Fruit fly (Drosophila melanogaster): ENCODE data around the gene CG9231.

Gene CG9231

DNA sequence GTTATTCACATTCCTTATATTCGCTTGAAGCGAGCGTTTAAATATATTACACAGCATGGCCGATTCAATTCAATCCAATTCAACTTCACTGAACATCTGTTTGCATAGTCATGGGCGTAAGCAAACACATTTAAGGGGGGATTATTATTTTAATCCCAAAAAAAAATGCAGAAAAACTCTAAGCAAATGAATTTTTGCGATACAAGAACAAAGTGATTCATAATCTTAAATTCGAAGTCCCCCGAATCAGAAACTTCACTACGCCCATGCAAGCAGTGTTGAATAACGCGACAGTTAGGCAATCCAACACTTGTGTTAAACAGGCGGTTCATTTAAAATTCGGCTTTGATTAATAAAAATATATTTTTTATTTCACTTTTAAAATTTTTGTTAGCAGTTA, 4.6 kb upstream of the CG9231 start, which contains the start of gene CG14100 (continued):
- TF ChIP-seq CG11560 (tag; IDR thresholded peaks at IDR 0.05): peak; percentile 98
- peak; percentile 100 for TF ChIP-seq dimm (GFP tag; IDR thresholded peaks at IDR 0.05)
- peak; percentile 100 for TF ChIP-seq jigr1 (GFP tag; IDR thresholded peaks at IDR 0.05)
- TF ChIP-seq Sox100B (GFP tag; optimal IDR thresholded peaks at IDR 0.05): peak; percentile 100
- TF ChIP-seq CG10979 (tag; optimal IDR thresholded peaks at IDR 0.05): peak; percentile 100
- TF ChIP-seq dysf (GFP tag; IDR thresholded peaks at IDR 0.05): peak; percentile 100
- TF ChIP-seq CG7987 (GFP tag; optimal IDR thresholded peaks at IDR 0.05): peak; percentile 100
- TF ChIP-seq Bdp1 (GFP tag; optimal IDR thresholded peaks at IDR 0.05): peak; percentile 98
- TF ChIP-seq CG1529 (GFP tag; optimal IDR thresholded peaks at IDR 0.05): peak; percentile 100
- TF ChIP-seq CG4854 (GFP tag; optimal IDR thresholded peaks at IDR 0.05): peak; percentile 100
- TF ChIP-seq aop (GFP tag; IDR thresholded peaks at IDR 0.05): peak; percentile 100
- TF ChIP-seq corto (GFP tag; optimal IDR thresholded peaks at IDR 0.05): peak; percentile 100
- TF ChIP-seq CG11247 (GFP tag; IDR thresholded peaks at IDR 0.05): peak; percentile 100
- no peak for TF ChIP-seq hkb (optimal IDR thresholded peaks at IDR 0.05)
- peak; percentile 100 for TF ChIP-seq hkb (GFP tag; IDR thresholded peaks at IDR 0.05)
- peak; percentile 100 for TF ChIP-seq Side (GFP tag; optimal IDR thresholded peaks at IDR 0.05)
- peak; percentile 100 for TF ChIP-seq CG6175 (GFP tag; IDR thresholded peaks at IDR 0.05)
- TF ChIP-seq CG31388 (GFP tag; optimal IDR thresholded peaks at IDR 0.05): peak; percentile 100
- TF ChIP-seq knrl (GFP tag; IDR thresholded peaks at IDR 0.05; ENCODE audit: partially characterized antibody): peak; percentile 52; the same call in 1 of the 3 replicates
- TF ChIP-seq fd64A (GFP tag; optimal IDR thresholded peaks at IDR 0.05): peak; percentile 100
- TF ChIP-seq vfl (GFP tag; optimal IDR thresholded peaks at IDR 0.05): peak; percentile 100
- peak; percentile 100 for TF ChIP-seq Bteb2 (GFP tag; optimal IDR thresholded peaks at IDR 0.05)
- TF ChIP-seq CG17361 (GFP tag; IDR thresholded peaks at IDR 0.05): peak; percentile 100
- peak; percentile 69 for TF ChIP-seq Dref (GFP tag; IDR thresholded peaks at IDR 0.05)
- TF ChIP-seq org-1 (GFP tag; optimal IDR thresholded peaks at IDR 0.05): peak; percentile 100
- TF ChIP-seq otp (GFP tag; IDR thresholded peaks at IDR 0.05): peak; percentile 100
- TF ChIP-seq Eip74EF (GFP tag; optimal IDR thresholded peaks at IDR 0.05): peak in 1 of 2 experiments; percentile 100
- peak; percentile 100 for TF ChIP-seq Meics (GFP tag; optimal IDR thresholded peaks at IDR 0.05)
- peak; percentile 99 for TF ChIP-seq scrt (GFP tag; optimal IDR thresholded peaks at IDR 0.05)
- TF ChIP-seq pita (GFP tag; optimal IDR thresholded peaks at IDR 0.05): no peak
- TF ChIP-seq CG11695 (GFP tag; IDR thresholded peaks at IDR 0.05): peak; percentile 100
- TF ChIP-seq ATbp (GFP tag; optimal IDR thresholded peaks at IDR 0.05): peak; percentile 100
- peak; percentile 100 for TF ChIP-seq tap (tag; optimal IDR thresholded peaks at IDR 0.05)
- peak; percentile 100 for TF ChIP-seq Optix (GFP tag; IDR thresholded peaks at IDR 0.05)
- peak; percentile 100 for TF ChIP-seq Mad (GFP tag; optimal IDR thresholded peaks at IDR 0.05)
- TF ChIP-seq Awh (GFP tag; IDR thresholded peaks at IDR 0.05): peak; percentile 100
- peak; percentile 100 for TF ChIP-seq Fer3 (tag; optimal IDR thresholded peaks at IDR 0.05)
- TF ChIP-seq maf-S (GFP tag; optimal IDR thresholded peaks at IDR 0.05): peak; percentile 100
- TF ChIP-seq CG9797 (GFP tag; optimal IDR thresholded peaks at IDR 0.05): peak; percentile 91
- TF ChIP-seq Gsc (GFP tag; IDR thresholded peaks at IDR 0.05): peak; percentile 100
- TF ChIP-seq ems (GFP tag; optimal IDR thresholded peaks at IDR 0.05): peak; percentile 100
- TF ChIP-seq CG18476 (GFP tag; optimal IDR thresholded peaks at IDR 0.05): peak; percentile 100
- peak; percentile 100 for TF ChIP-seq CG17612 (GFP tag; IDR thresholded peaks at IDR 0.05)
- TF ChIP-seq stwl (tag; optimal IDR thresholded peaks at IDR 0.05): peak; percentile 99
- peak; percentile 91 for TF ChIP-seq pfk (GFP tag; optimal IDR thresholded peaks at IDR 0.05)
- peak; percentile 100 for TF ChIP-seq wek (GFP tag; optimal IDR thresholded peaks at IDR 0.05)
- TF ChIP-seq CG15696 (tag; optimal IDR thresholded peaks at IDR 0.05): peak; percentile 100
- TF ChIP-seq CG4424 (GFP tag; optimal IDR thresholded peaks at IDR 0.05): peak; percentile 100
- peak; percentile 100 for TF ChIP-seq E2f2 (GFP tag; IDR thresholded peaks at IDR 0.05)
- peak; percentile 100 for TF ChIP-seq unpg (GFP tag; optimal IDR thresholded peaks at IDR 0.05)
- TF ChIP-seq Sry-β (GFP tag; optimal IDR thresholded peaks at IDR 0.05): peak; percentile 87

All from whole organism, embryonic.